Worm (Caenorhabditis elegans) whole organism, L4/young adult: ENCODE results near the gene usp-14.

ENCODE experiments used
- W03F9.2 ChIP-seq: fragments of 150-350 bp; optimal IDR thresholded peaks from 2 replicates; lab custom pipeline; 2014; ENCODE audit warnings: missing biosample characterization, missing genetic modification characterization
- him-1 ChIP-seq: sonication (generic microtip); optimal IDR thresholded peaks from 2 replicates; lab custom pipeline; 2016; ENCODE audit warnings: missing genotype, missing genetic modification reagents, missing genetic modification characterization, missing compliant biosample characterization

DNA sequence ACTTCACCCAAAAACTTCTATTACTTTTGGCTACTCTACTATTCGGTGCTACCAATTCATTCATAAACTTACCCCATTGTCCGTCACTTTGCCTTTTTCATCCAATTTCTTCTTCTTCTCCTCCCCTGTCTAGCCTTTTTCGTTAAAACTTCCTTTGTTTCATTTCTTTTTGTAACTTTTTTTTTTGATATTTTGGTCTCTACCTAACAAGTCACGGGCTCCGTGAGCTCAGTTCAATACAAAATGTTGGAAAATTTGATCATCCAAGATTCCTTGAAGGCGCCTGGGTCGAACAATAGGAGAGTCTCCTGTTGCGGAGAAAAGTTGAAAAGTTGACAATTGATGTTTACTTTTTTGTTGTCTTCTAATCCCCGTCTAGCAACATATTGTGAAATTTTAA, 36.6 kb downstream of the usp-14 start:
- TF ChIP-seq W03F9.2 (tag; lab: Kevin White, UChicago) (no peak), him-1 (no peak)
